Worm (Caenorhabditis elegans) whole organism, L1 larva: ENCODE data around the gene F53C3.3.

ENCODE experiments used
- alr-1 ChIP-seq: fragments of 200-800 bp; sonication (Bioruptor generic); optimal IDR thresholded peaks from 2 replicates; lab custom pipeline; 2018; ENCODE audit warnings: borderline replicate concordance, mild to moderate bottlenecking, missing genetic modification characterization, missing compliant biosample characterization
- ama-1 ChIP-seq: fragments of 150-350 bp; optimal IDR thresholded peaks from 2 replicates; lab custom pipeline; 2014
- ceh-88 ChIP-seq: fragments of 200-800 bp; sonication (Bioruptor generic); IDR thresholded peaks from 2 replicates; pipeline ENCODE4 v1.3.6; 2022; ENCODE audit warnings: missing genetic modification characterization, missing compliant biosample characterization
- fkh-10 ChIP-seq: sonication (generic microtip); optimal IDR thresholded peaks from 2 replicates; lab custom pipeline; 2017; ENCODE audit warnings: missing biosample characterization, missing genetic modification reagents, missing genetic modification characterization
- lin-13 ChIP-seq: fragments of 150-350 bp; optimal IDR thresholded peaks from 2 replicates; lab custom pipeline; 2014; ENCODE audit warnings: missing biosample characterization, missing genetic modification reagents, missing genetic modification characterization
- nhr-11 ChIP-seq: fragments of 150-350 bp; optimal IDR thresholded peaks from 2 replicates; lab custom pipeline; 2014; ENCODE audit warnings: missing biosample characterization, missing genetic modification characterization
- nhr-28 ChIP-seq: fragments of 150-350 bp; optimal IDR thresholded peaks from 2 replicates; lab custom pipeline; 2014; ENCODE audit warnings: missing biosample characterization, missing genetic modification characterization
- snpc-4 ChIP-seq: fragments of 150-350 bp; optimal IDR thresholded peaks from 2 replicates; lab custom pipeline; 2014; ENCODE audit warnings: missing biosample characterization, missing genetic modification characterization
- ztf-11 ChIP-seq, 2 experiments: sonication (generic microtip); optimal IDR thresholded peaks; 2 replicates each; lab custom pipeline; 2016 to 2017; ENCODE audit warnings: missing genetic modification characterization in 2 of 2, missing biosample characterization in 1 of 2, missing compliant biosample characterization in 1 of 2

DNA sequence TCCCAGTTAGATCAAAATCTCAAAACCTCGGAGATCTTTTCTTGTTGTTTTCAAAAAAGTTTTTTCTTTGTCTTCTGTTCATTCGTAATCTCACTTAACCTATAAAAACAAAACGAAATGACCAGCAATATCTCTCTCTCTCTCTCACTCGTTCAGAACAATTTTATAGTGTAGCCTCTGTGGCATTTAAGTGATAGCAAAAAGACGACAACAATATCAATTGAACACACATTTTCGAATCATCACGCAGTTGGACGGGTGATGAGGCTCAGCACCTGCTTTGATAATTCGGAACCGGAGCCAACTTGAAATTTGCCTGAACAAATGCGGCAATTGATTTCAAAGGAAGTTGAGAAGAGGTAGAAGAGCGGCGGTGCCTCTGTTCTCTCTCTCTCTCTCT, 49.7 kb downstream of the F53C3.3 start:
- TF ChIP-seq alr-1 (tag; lab: Kevin White, UChicago) (no peak), snpc-4 (tag; lab: Kevin White, UChicago) (no peak), nhr-11 (tag; lab: Kevin White, UChicago) (no peak), nhr-28 (tag; lab: Kevin White, UChicago) (no peak), ama-1 (no peak), fkh-10 (GFP tag; lab: Kevin White, UChicago) (no peak), ztf-11 (tag; optimal IDR thresholded peaks at IDR 0.05; lab: Kevin White, UChicago) (no peak), ceh-88 (no peak), lin-13 (GFP tag; lab: Kevin White, UChicago) (no peak)
